Worm (Caenorhabditis elegans): Measurements from ENCODE around the gene Y116A8C.27.

DNA sequence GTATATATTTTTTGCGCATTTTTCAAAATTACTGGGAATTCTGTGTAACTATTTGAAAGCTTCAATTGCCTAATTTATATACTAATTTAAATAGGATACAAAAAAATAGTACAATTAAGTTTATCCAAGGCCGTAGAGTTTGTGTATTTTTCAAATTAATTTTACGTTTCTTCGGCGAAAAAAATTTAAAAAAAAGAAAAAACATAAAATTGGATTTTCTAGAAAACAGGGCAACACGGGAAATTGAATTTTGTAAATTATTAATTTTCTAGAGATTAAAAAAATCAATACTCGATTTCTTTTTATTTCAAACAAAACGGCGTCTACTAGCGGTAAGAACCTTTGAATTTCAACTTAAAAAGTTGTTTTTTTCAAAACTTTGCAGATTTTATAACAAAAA is 42.8 kb downstream of the Y116A8C.27 start, which contains the start of gene Y116A8C.23:
- TF ChIP-seq klf-2 (GFP tag; conservative IDR thresholded peaks at IDR 0.05) (no peak), ztf-23 (GFP tag; IDR thresholded peaks at IDR 0.05) (no peak), flt-1 (GFP tag; IDR thresholded peaks at IDR 0.05) (no peak), ztf-29 (GFP tag; IDR thresholded peaks at IDR 0.05) (no peak), med-1 (GFP tag; optimal IDR thresholded peaks at IDR 0.05; ENCODE audit: insufficient read depth) (no peak), cog-1 (tag; optimal IDR thresholded peaks at IDR 0.05) (no peak), T22C8.4 (GFP tag; IDR thresholded peaks at IDR 0.05) (no peak), ref-1 (GFP tag; conservative IDR thresholded peaks at IDR 0.05) (no peak), tab-1 (GFP tag; IDR thresholded peaks at IDR 0.05) (no peak)
